Worm (Caenorhabditis elegans) whole organism, young adult: ENCODE results near the gene C07E3.10.
A peak's percentile ranks its signal among the peaks of the same experiment; 100 is the strongest.

Experiments used
- B0019.2 ChIP-seq: fragments of 200-800 bp; sonication (Bioruptor generic); conservative IDR thresholded peaks from 2 replicates; pipeline ENCODE4 v1.3.6; 2022; ENCODE audit warnings: missing genetic modification reagents, missing genetic modification characterization, missing compliant biosample characterization
- ama-1 ChIP-seq, 3 experiments: fragments of 150-350 bp in 1 of 3; sonication (generic microtip) in 2 of 3; optimal IDR thresholded peaks; 2 replicates each; lab custom pipeline; 2014 to 2018; ENCODE audit warnings: missing biosample characterization in 2 of 3, missing genetic modification characterization in 2 of 3, missing genetic modification reagents in 2 of 3
- lin-26 ChIP-seq: fragments of 200-800 bp; sonication (Bioruptor generic); IDR thresholded peaks from 2 replicates; pipeline ENCODE4 v1.3.6; 2022; ENCODE audit warnings: missing genetic modification reagents, missing genetic modification characterization, missing compliant biosample characterization
- madf-3 ChIP-seq: fragments of 200-800 bp; sonication (Bioruptor generic); IDR thresholded peaks from 2 replicates; pipeline ENCODE4 v1.3.6; 2022; ENCODE audit warnings: missing genetic modification reagents, missing genetic modification characterization, missing compliant biosample characterization
- mcd-1 ChIP-seq: fragments of 200-800 bp; sonication (Bioruptor generic); IDR thresholded peaks from 2 replicates; pipeline ENCODE4 v1.3.6; 2022; ENCODE audit warnings: missing genetic modification reagents, missing genetic modification characterization, missing compliant biosample characterization
- tlf-1 ChIP-seq: fragments of 200-800 bp; sonication (Bioruptor generic); optimal IDR thresholded peaks from 2 replicates; lab custom pipeline; 2018; ENCODE audit warnings: mild to moderate bottlenecking, missing genetic modification characterization, missing compliant biosample characterization
- unc-62 ChIP-seq: fragments of 150-350 bp; optimal IDR thresholded peaks from 2 replicates; lab custom pipeline; 2014; ENCODE audit warnings: missing biosample characterization, missing genetic modification reagents, missing genetic modification characterization
- zfh-2 ChIP-seq: fragments of 200-800 bp; sonication (Bioruptor generic); conservative IDR thresholded peaks from 2 replicates; pipeline ENCODE4 v1.3.6; 2022; ENCODE audit warnings: missing genetic modification reagents, missing genetic modification characterization, missing compliant biosample characterization
- ztf-22 ChIP-seq: fragments of 200-800 bp; sonication (Bioruptor generic); optimal IDR thresholded peaks from 2 replicates; lab custom pipeline; 2018; ENCODE audit warnings: mild to moderate bottlenecking, missing genetic modification characterization, moderate library complexity, missing compliant biosample characterization
- ztf-25 ChIP-seq: fragments of 200-800 bp; sonication (Bioruptor generic); IDR thresholded peaks from 2 replicates; pipeline ENCODE4 v1.3.6; 2022; ENCODE audit warnings: missing genetic modification reagents, missing genetic modification characterization, missing compliant biosample characterization

- TF ChIP-seq ztf-25 (GFP tag; lab: Robert Waterston, UW) (no peak), B0019.2 (peak; percentile 93), lin-26 (GFP tag; lab: Robert Waterston, UW) (no peak), ama-1 (optimal IDR thresholded peaks at IDR 0.05; lab: Kevin White, UChicago) (no peak), ama-1 (GFP tag; optimal IDR thresholded peaks at IDR 0.05; lab: Kevin White, UChicago) (no peak), zfh-2 (GFP tag; lab: Robert Waterston, UW) (no peak), tlf-1 (peak; percentile 89), mcd-1 (GFP tag; lab: Robert Waterston, UW) (peak; percentile 62), madf-3 (GFP tag; lab: Robert Waterston, UW) (peak; percentile 78; the same call in 1 of the 2 replicates), unc-62 (no peak), ztf-22 (no peak)
These were observed 47.4 kb downstream of the C07E3.10 start, which contains the start of gene gpd-1 for ce11 chrII:10393282-10394179.
